Worm (Caenorhabditis elegans) whole organism, L3 larva: ENCODE measurements around the gene M04B2.7.

Experiments
- elt-1 ChIP-seq: fragments of 150-350 bp; optimal IDR thresholded peaks from 2 replicates; lab custom pipeline; 2014; ENCODE audit warnings: missing biosample characterization, missing genetic modification characterization
- fkh-10 ChIP-seq: sonication (generic microtip); optimal IDR thresholded peaks from 2 replicates; lab custom pipeline; 2017; ENCODE audit warnings: missing biosample characterization, missing genetic modification reagents, missing genetic modification characterization
- lsy-12 ChIP-seq: sonication (generic microtip); optimal IDR thresholded peaks from 2 replicates; lab custom pipeline; 2016; ENCODE audit warnings: mild to moderate bottlenecking, missing genetic modification characterization, missing compliant biosample characterization
- unc-62 ChIP-seq: fragments of 150-350 bp; sonication (generic microtip); optimal IDR thresholded peaks from 4 replicates; lab custom pipeline; 2014; ENCODE audit warnings: missing biosample characterization, missing genetic modification reagents, missing genetic modification characterization
- zag-1 ChIP-seq: fragments of 150-350 bp; optimal IDR thresholded peaks from 2 replicates; lab custom pipeline; 2014; ENCODE audit warnings: missing biosample characterization, missing genetic modification characterization
- ztf-4 ChIP-seq: fragments of 150-350 bp; optimal IDR thresholded peaks from 2 replicates; lab custom pipeline; 2014; ENCODE audit warnings: missing biosample characterization, missing genetic modification characterization

DNA sequence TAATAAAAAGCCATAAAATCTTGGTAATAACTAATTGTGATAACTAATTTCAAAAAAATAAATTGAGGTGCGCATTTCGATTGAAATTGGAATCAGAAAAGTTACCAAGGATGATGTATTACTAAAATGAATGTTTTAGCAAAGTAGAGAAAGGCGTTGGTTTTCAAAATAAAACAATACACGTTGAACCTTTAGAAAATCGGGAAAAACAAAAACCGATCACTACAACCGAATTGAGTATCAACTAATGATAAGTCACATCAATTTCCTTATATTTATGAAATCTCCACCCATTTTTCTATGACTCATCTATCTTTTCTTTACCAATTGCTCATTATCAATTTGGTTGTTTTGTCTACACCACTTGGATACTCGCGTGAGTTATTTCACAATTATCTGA lies 48.1 kb downstream of the M04B2.7 start, which contains the start of gene H21P03.10:
- TF ChIP-seq elt-1 (tag; lab: Kevin White, UChicago) (no peak), ztf-4 (no peak), lsy-12 (tag; lab: Kevin White, UChicago) (no peak), unc-62 (GFP tag; lab: Kevin White, UChicago) (no peak), fkh-10 (GFP tag; lab: Kevin White, UChicago) (no peak), zag-1 (no peak)
